Worm (Caenorhabditis elegans) whole organism, mixed stage, embryonic: ENCODE measurements around the gene F09B12.7.

Experiments
- elt-3 ChIP-seq: fragments of 150-350 bp; optimal IDR thresholded peaks from 2 replicates; lab custom pipeline; 2014; ENCODE audit warnings: missing biosample characterization, missing genetic modification characterization
- lsy-2 ChIP-seq: fragments of 150-350 bp; optimal IDR thresholded peaks from 2 replicates; lab custom pipeline; 2014; ENCODE audit warnings: missing biosample characterization, missing genetic modification characterization
- mls-2 ChIP-seq: sonication (generic microtip); optimal IDR thresholded peaks from 2 replicates; lab custom pipeline; 2016; ENCODE audit warnings: mild to moderate bottlenecking, missing genetic modification characterization, moderate library complexity, missing compliant biosample characterization
- nhr-237 ChIP-seq: fragments of 150-350 bp; optimal IDR thresholded peaks from 2 replicates; lab custom pipeline; 2014; ENCODE audit warnings: missing biosample characterization, missing genetic modification characterization
- pha-4 ChIP-seq: fragments of 150-350 bp; optimal IDR thresholded peaks from 2 replicates; lab custom pipeline; 2018; ENCODE audit warnings: missing biosample characterization, missing genetic modification reagents, missing genetic modification characterization
- unc-62 ChIP-seq: fragments of 150-350 bp; optimal IDR thresholded peaks from 2 replicates; lab custom pipeline; 2014; ENCODE audit warnings: missing biosample characterization, missing genetic modification reagents, missing genetic modification characterization
- zip-8 ChIP-seq: fragments of 150-350 bp; optimal IDR thresholded peaks from 2 replicates; lab custom pipeline; 2014; ENCODE audit warnings: missing biosample characterization, missing genetic modification characterization

ce11 chrX:15097763-15098162 lies 2.9 kb upstream of the F09B12.7 start, which contains the start of gene F09B12.3:
- TF ChIP-seq mls-2 = no peak
- TF ChIP-seq lsy-2 (tag; lab: Kevin White, UChicago) = no peak
- no peak for TF ChIP-seq zip-8 (tag; lab: Kevin White, UChicago)
- no peak for TF ChIP-seq nhr-237
- TF ChIP-seq elt-3 (tag; lab: Kevin White, UChicago) = no peak
- TF ChIP-seq pha-4 (tag; lab: Kevin White, UChicago) = no peak
- no peak for TF ChIP-seq unc-62 (GFP tag; lab: Kevin White, UChicago)
